Fruit fly (Drosophila melanogaster): Measurements from ENCODE around the gene CG31465.

dm6 chr3R:21890739-21891138 is 10.1 kb downstream of the CG31465 start:
- TF ChIP-seq Sin3A (optimal IDR thresholded peaks at IDR 0.05) = no peak
- TF ChIP-seq psq (optimal IDR thresholded peaks at IDR 0.05) = no peak
- no peak for TF ChIP-seq insv (optimal IDR thresholded peaks at IDR 0.05)
- no peak for TF ChIP-seq h (optimal IDR thresholded peaks at IDR 0.05)
- no peak for TF ChIP-seq Myc (optimal IDR thresholded peaks at IDR 0.05)
- no peak for TF ChIP-seq ttk (optimal IDR thresholded peaks at IDR 0.05)
